Worm (Caenorhabditis elegans): Measurements from ENCODE around the gene F49E2.2.

F49E2.2 gene

DNA sequence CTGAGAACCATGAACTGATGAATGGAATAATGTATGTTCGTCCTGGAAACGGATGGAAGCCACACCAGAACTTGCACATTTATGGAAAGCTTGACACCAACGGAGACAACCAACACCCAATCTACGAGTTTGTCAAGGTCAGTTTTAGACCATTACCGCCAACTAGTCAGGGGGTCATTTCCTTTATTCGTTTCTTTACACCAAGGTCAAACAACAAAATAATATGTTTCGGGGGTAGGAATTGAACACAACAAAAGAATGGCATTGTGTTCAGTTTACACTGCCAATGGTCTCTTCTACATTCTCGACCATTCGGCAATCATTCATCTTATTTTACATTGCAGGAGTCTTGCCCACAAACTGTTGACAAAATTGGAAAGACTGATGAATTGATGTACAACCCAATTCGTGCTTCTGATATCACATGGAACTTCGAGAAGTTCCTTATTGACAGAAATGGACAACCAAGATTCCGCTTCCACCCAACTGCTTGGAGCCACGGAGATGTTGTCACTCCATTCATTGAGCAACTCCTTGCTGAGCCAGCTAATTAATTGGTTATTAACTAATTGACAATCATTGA lies 19.1 kb downstream of the F49E2.2 start:
- no peak for TF ChIP-seq klf-2 (GFP tag; conservative IDR thresholded peaks at IDR 0.05)
- no peak for TF ChIP-seq ztf-29 (GFP tag; IDR thresholded peaks at IDR 0.05)
- TF ChIP-seq T22C8.4 (GFP tag; IDR thresholded peaks at IDR 0.05): no peak
- no peak for TF ChIP-seq ztf-23 (GFP tag; IDR thresholded peaks at IDR 0.05)
- TF ChIP-seq cog-1 (tag; optimal IDR thresholded peaks at IDR 0.05): no peak
- TF ChIP-seq flt-1 (GFP tag; IDR thresholded peaks at IDR 0.05): no peak
- no peak for TF ChIP-seq med-1 (GFP tag; optimal IDR thresholded peaks at IDR 0.05; ENCODE audit: insufficient read depth)
- no peak for TF ChIP-seq tab-1 (GFP tag; IDR thresholded peaks at IDR 0.05)
- TF ChIP-seq ref-1 (GFP tag; conservative IDR thresholded peaks at IDR 0.05): no peak

DNA sequence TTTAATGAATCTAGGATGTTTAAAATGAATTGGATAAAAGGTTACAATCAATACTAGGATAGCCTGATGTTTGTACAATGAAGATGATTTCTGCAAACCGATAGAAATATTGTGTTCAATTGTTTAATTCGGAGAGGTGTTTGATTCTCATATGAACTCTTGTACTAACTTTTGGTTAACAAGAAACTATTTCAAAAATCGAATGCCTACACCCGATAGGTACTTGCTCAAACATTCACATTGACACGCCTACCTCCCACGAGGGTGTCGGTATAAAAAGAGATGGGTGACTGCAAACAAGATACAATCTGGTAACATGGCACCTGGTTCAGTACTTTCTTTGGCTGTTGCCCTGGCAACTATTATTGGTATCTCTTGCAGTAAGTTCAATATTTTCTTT lies 21.1 kb downstream of the F49E2.2 start, which contains the start of gene gpx-3:
Gene gpx-3, plus strand, starts transcription at position 301 of the 400 bp plus-strand sequence.
- TF ChIP-seq ztf-23 (GFP tag; IDR thresholded peaks at IDR 0.05) (no peak), tab-1 (GFP tag; IDR thresholded peaks at IDR 0.05) (no peak), klf-2 (GFP tag; conservative IDR thresholded peaks at IDR 0.05) (no peak), ref-1 (GFP tag; conservative IDR thresholded peaks at IDR 0.05) (no peak), T22C8.4 (GFP tag; IDR thresholded peaks at IDR 0.05) (no peak), ztf-29 (GFP tag; IDR thresholded peaks at IDR 0.05) (no peak), cog-1 (tag; optimal IDR thresholded peaks at IDR 0.05) (no peak), flt-1 (GFP tag; IDR thresholded peaks at IDR 0.05) (no peak), med-1 (GFP tag; optimal IDR thresholded peaks at IDR 0.05; ENCODE audit: insufficient read depth) (no peak)

DNA sequence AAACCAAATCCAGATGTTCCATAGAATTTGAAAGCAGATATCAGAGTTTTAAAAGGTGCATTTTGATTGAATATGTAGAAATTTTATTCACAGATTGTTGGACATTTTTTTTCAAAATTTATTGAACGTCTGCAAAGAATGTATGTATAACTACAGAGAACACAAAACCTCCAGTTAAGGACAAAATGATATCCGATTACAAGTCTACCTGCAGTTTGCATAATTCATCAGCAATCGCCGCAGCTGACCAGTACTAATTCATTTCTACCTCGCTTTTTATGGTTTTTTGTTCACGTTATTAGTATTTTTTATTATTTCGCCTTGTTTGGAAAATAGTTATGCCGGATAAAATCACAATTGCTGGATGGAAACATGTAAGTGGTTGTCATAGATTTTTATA lies 22.6 kb downstream of the F49E2.2 start, which contains the start of gene del-8:
Gene del-8, plus strand, starts transcription at position 301 of the 400 bp plus-strand sequence.
- no peak for TF ChIP-seq med-1 (GFP tag; optimal IDR thresholded peaks at IDR 0.05; ENCODE audit: insufficient read depth)

DNA sequence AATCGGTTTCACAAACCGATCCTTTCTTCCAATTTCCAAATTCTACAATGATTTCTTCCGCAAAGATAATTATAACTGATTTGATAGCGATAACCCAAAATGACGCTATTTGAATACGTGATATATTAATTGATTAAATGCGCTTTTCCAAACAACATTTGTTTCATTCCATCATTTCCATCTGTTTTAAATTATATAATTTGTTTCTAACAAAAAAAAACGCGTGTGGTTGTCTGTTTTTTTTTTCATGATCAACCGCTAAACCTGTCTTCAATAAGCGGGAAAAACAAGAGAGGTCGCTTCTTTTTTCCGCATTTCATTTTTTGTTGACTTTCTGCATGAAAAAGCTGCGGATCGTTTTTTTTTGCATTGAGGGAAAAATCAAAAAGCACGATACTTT lies 30.8 kb downstream of the F49E2.2 start:
- TF ChIP-seq ref-1 (GFP tag; conservative IDR thresholded peaks at IDR 0.05): no peak
- no peak for TF ChIP-seq flt-1 (GFP tag; IDR thresholded peaks at IDR 0.05)
- TF ChIP-seq med-1 (GFP tag; optimal IDR thresholded peaks at IDR 0.05; ENCODE audit: insufficient read depth): no peak
- TF ChIP-seq klf-2 (GFP tag; conservative IDR thresholded peaks at IDR 0.05): no peak
- TF ChIP-seq T22C8.4 (GFP tag; IDR thresholded peaks at IDR 0.05): no peak
- no peak for TF ChIP-seq ztf-29 (GFP tag; IDR thresholded peaks at IDR 0.05)
- TF ChIP-seq ztf-23 (GFP tag; IDR thresholded peaks at IDR 0.05): no peak
- no peak for TF ChIP-seq tab-1 (GFP tag; IDR thresholded peaks at IDR 0.05)
- TF ChIP-seq cog-1 (tag; optimal IDR thresholded peaks at IDR 0.05): no peak

DNA sequence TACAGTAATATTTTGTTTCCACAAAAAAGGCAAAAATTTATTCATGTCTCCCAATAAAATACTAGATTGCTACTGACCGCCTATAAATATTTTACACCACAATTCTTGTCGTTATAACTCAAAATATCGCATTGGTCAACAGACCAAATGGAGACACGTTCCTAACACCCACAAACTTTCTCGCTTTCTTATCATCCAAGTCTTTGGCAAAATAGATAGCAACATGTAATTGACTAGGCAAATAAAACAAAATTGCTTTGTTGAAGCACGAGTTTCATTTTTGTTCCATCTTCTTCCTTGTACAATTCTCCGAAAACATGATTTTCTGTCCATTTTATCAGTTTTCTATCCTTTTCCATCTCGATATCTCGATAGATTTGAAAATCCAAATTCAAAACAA lies 36.1 kb downstream of the F49E2.2 start:
- no peak for TF ChIP-seq cog-1 (tag; optimal IDR thresholded peaks at IDR 0.05)
- no peak for TF ChIP-seq ztf-29 (GFP tag; IDR thresholded peaks at IDR 0.05)

DNA sequence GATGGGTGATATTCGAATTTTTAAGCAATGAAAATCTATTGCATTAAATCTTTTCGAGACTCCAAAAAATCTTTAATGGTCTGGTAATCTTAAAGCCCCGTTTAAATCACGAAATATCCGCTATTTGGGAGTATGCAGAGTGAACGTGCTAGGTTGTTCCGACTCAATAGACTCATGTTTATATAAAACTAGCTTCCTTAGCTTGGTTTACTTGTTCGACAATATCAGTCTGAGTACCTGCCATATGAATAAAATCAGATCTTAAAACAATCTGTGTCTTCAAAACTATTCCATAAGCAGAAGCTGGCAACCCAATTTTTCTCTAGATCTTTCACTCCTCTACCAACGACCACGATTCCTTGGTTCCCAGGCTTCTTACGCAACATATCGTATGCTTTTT lies 36.7 kb downstream of the F49E2.2 start:
- TF ChIP-seq ztf-23 (GFP tag; IDR thresholded peaks at IDR 0.05) (no peak), klf-2 (GFP tag; conservative IDR thresholded peaks at IDR 0.05) (no peak), ztf-29 (GFP tag; IDR thresholded peaks at IDR 0.05) (no peak), tab-1 (GFP tag; IDR thresholded peaks at IDR 0.05) (no peak), med-1 (GFP tag; optimal IDR thresholded peaks at IDR 0.05; ENCODE audit: insufficient read depth) (no peak), ref-1 (GFP tag; conservative IDR thresholded peaks at IDR 0.05) (no peak), T22C8.4 (GFP tag; IDR thresholded peaks at IDR 0.05) (no peak), flt-1 (GFP tag; IDR thresholded peaks at IDR 0.05) (no peak), cog-1 (tag; optimal IDR thresholded peaks at IDR 0.05) (no peak)

DNA sequence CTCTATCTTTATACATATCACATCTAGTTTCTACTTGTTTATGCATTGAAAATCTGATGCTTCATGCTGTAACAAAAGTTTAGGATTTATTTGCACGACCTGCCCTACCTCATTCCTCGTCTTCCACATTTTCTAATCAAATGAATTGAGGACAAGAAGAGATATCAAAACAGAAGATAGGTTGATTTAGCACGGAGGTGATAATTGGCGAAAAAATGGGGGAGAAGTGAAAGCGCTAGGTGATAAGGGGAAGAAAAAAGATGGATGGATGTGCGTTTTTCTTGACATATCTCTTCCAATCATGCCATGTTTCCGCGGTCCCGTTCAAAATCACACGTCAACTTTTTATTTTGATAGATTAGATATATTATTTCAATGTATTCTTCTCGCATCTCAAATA lies 41.6 kb downstream of the F49E2.2 start:
- TF ChIP-seq flt-1 (GFP tag; IDR thresholded peaks at IDR 0.05) (no peak), T22C8.4 (GFP tag; IDR thresholded peaks at IDR 0.05) (no peak), med-1 (GFP tag; optimal IDR thresholded peaks at IDR 0.05; ENCODE audit: insufficient read depth) (no peak), tab-1 (GFP tag; IDR thresholded peaks at IDR 0.05) (no peak), cog-1 (tag; optimal IDR thresholded peaks at IDR 0.05) (no peak), ref-1 (GFP tag; conservative IDR thresholded peaks at IDR 0.05) (no peak), klf-2 (GFP tag; conservative IDR thresholded peaks at IDR 0.05) (no peak), ztf-29 (GFP tag; IDR thresholded peaks at IDR 0.05) (no peak), ztf-23 (GFP tag; IDR thresholded peaks at IDR 0.05) (no peak)

DNA sequence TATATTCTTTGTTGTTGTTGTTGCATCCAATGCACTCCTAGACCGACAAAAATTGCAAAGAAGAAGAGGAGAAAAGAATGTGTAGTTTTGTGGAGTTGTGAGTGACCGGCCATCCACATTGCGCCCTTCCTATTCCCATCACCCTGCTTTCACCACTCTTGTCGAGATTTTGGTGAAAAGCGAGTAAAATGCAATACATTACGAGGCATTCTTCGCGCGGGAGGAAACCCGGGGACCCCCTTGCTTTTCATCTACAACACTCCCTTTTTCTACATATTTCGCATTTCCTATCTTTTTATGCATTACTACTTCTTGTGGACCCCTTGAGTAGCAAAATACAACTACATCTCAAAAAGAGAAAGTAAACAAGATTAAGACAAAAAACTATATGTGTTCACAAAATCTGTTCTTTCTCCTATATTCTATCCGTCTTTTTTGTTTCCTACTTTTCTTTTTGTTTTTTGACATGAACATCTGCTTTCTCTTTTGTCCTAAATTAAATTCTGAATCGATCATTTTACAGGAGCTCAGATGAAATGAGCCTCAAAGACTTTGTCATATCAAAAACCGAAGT lies 43.6 kb downstream of the F49E2.2 start, which contains the start of gene C11E4.6:
Gene C11E4.6, plus strand, starts transcription at position 524 of the 574 bp plus-strand sequence.
- no peak for TF ChIP-seq med-1 (GFP tag; optimal IDR thresholded peaks at IDR 0.05; ENCODE audit: insufficient read depth)

DNA sequence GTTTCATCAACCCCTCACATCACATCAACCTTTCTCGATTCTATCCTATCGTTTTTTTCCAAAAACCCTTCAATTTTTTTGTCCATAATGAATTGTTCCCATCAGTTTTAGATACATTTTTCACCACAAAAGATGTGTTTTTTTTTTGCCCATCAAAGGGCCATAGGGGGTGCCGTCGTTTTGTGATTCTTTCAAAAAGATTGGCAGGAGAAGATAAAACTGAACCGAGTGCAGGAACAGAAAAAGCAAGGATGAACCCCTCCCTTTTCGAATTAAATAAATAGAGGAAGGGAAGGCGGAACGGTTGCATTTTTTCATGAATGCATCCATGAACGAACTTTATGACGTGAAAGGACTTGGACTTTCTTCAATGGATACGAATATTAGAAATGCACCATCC lies 50.4 kb downstream of the F49E2.2 start, which contains the start of gene C11E4.7:
Gene C11E4.7, plus strand, starts transcription at position 301 of the 400 bp plus-strand sequence.
- TF ChIP-seq T22C8.4 (GFP tag; IDR thresholded peaks at IDR 0.05): no peak
- no peak for TF ChIP-seq klf-2 (GFP tag; conservative IDR thresholded peaks at IDR 0.05)
- no peak for TF ChIP-seq flt-1 (GFP tag; IDR thresholded peaks at IDR 0.05)
- no peak for TF ChIP-seq tab-1 (GFP tag; IDR thresholded peaks at IDR 0.05)
- TF ChIP-seq cog-1 (tag; optimal IDR thresholded peaks at IDR 0.05): no peak
- no peak for TF ChIP-seq ref-1 (GFP tag; conservative IDR thresholded peaks at IDR 0.05)
- no peak for TF ChIP-seq med-1 (GFP tag; optimal IDR thresholded peaks at IDR 0.05; ENCODE audit: insufficient read depth)
- TF ChIP-seq ztf-23 (GFP tag; IDR thresholded peaks at IDR 0.05): no peak
- no peak for TF ChIP-seq ztf-29 (GFP tag; IDR thresholded peaks at IDR 0.05)

DNA sequence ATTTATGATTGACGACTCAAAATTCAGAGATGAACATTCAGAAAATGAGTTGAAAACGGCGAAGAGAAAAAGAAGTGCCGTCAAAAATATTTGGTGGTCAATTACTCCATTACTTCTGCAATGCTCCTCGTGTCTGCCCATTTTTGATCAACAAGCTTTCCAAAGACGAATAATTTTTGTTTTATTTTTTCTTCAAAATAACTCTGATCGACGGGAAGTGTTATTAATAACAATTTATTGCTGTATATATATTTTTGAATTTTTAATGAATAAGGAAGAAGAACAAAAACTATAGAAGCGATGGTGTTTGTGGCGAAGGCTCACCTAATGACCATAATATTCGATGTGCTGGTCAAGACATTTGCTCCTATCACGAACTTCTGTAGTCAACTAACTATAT lies 53.6 kb downstream of the F49E2.2 start, which contains the start of gene C11E4.8:
Gene C11E4.8, plus strand, starts transcription at position 301 of the 400 bp plus-strand sequence.
- no peak for TF ChIP-seq med-1 (GFP tag; optimal IDR thresholded peaks at IDR 0.05; ENCODE audit: insufficient read depth)
- TF ChIP-seq klf-2 (GFP tag; conservative IDR thresholded peaks at IDR 0.05): no peak
- TF ChIP-seq ztf-23 (GFP tag; IDR thresholded peaks at IDR 0.05): no peak
- no peak for TF ChIP-seq tab-1 (GFP tag; IDR thresholded peaks at IDR 0.05)
- TF ChIP-seq ref-1 (GFP tag; conservative IDR thresholded peaks at IDR 0.05): no peak
- TF ChIP-seq ztf-29 (GFP tag; IDR thresholded peaks at IDR 0.05): no peak
- no peak for TF ChIP-seq flt-1 (GFP tag; IDR thresholded peaks at IDR 0.05)
- no peak for TF ChIP-seq T22C8.4 (GFP tag; IDR thresholded peaks at IDR 0.05)
- no peak for TF ChIP-seq cog-1 (tag; optimal IDR thresholded peaks at IDR 0.05)

Data from whole organism, midembryonic.